Fruit fly (Drosophila melanogaster) whole organism: ENCODE measurements around the gene Atf3.

Source experiments
- CG8478 ChIP-seq: fragments of >200 bp; optimal IDR thresholded peaks from 2 replicates; lab custom pipeline; 2018; ENCODE audit warnings: inconsistent platforms
- Dll ChIP-seq: fragments of >200 bp; optimal IDR thresholded peaks from 2 replicates; lab custom pipeline; 2017
- psq ChIP-seq: fragments of >200 bp; optimal IDR thresholded peaks from 2 replicates; lab custom pipeline; 2017

- no peak for TF ChIP-seq Dll (lab: Kevin White, UChicago)
- TF ChIP-seq psq (lab: Kevin White, UChicago) = no peak
- TF ChIP-seq CG8478 (lab: Kevin White, UChicago) = no peak
Observed at dm6 chrX:1203477-1203876, 71.6 kb downstream of the Atf3 start, which contains the start of gene CG11381.
